Worm (Caenorhabditis elegans) whole organism, L1 larva: ENCODE measurements around the gene F47D12.7.

ENCODE experiments used
- C04F5.9 ChIP-seq: sonication (generic microtip); optimal IDR thresholded peaks from 2 replicates; lab custom pipeline; 2016; ENCODE audit warnings: missing genetic modification characterization, missing compliant biosample characterization
- C16A3.4 ChIP-seq: fragments of 150-350 bp; optimal IDR thresholded peaks from 2 replicates; lab custom pipeline; 2014; ENCODE audit warnings: missing biosample characterization, missing genetic modification characterization
- C34B4.2 ChIP-seq: sonication (generic microtip); optimal IDR thresholded peaks from 2 replicates; lab custom pipeline; 2017; ENCODE audit warnings: mild to moderate bottlenecking, missing genetic modification characterization, missing compliant biosample characterization
- F16B12.6 ChIP-seq: fragments of 150-350 bp; optimal IDR thresholded peaks from 2 replicates; lab custom pipeline; 2014; ENCODE audit warnings: missing biosample characterization, missing genetic modification characterization
- Y116A8C.19 ChIP-seq: sonication (generic microtip); optimal IDR thresholded peaks from 2 replicates; lab custom pipeline; 2016; ENCODE audit warnings: missing compliant biosample characterization, missing genetic modification characterization, borderline replicate concordance
- aly-2 ChIP-seq: fragments of 150-350 bp; optimal IDR thresholded peaks from 2 replicates; lab custom pipeline; 2014; ENCODE audit warnings: missing biosample characterization, missing genetic modification characterization
- ama-1 ChIP-seq: fragments of 150-350 bp; optimal IDR thresholded peaks from 2 replicates; lab custom pipeline; 2014
- blmp-1 ChIP-seq: fragments of 150-350 bp; optimal IDR thresholded peaks from 2 replicates; lab custom pipeline; 2014; ENCODE audit warnings: missing biosample characterization, missing genetic modification characterization
- ceh-8 ChIP-seq: fragments of 200-800 bp; sonication (Bioruptor generic); optimal IDR thresholded peaks from 2 replicates; lab custom pipeline; 2018; ENCODE audit warnings: mild to moderate bottlenecking, missing genetic modification characterization, moderate library complexity, missing compliant biosample characterization
- ceh-82 ChIP-seq, 3 experiments: fragments of 150-350 bp in 1 of 3; sonication (generic microtip) in 2 of 3; optimal IDR thresholded peaks; 2 replicates each; lab custom pipeline; 2014 to 2017; ENCODE audit warnings: missing biosample characterization in 3 of 3, missing genetic modification characterization in 3 of 3
- ceh-90 ChIP-seq: sonication (generic microtip); optimal IDR thresholded peaks from 2 replicates; lab custom pipeline; 2016; ENCODE audit warnings: missing genetic modification characterization, missing compliant biosample characterization
- ces-1 ChIP-seq: fragments of 150-350 bp; optimal IDR thresholded peaks from 2 replicates; lab custom pipeline; 2014; ENCODE audit warnings: missing biosample characterization, missing genetic modification reagents, missing genetic modification characterization
- egl-27 ChIP-seq, 2 experiments: fragments of 150-350 bp in 1 of 2; sonication (generic microtip); optimal IDR thresholded peaks; 3 replicates each; lab custom pipeline; 2017 to 2018; ENCODE audit warnings: missing biosample characterization in 2 of 2, missing genetic modification characterization in 2 of 2, missing genetic modification reagents in 2 of 2
- elt-2 ChIP-seq: sonication (generic microtip); optimal IDR thresholded peaks from 2 replicates; lab custom pipeline; 2016; ENCODE audit warnings: missing genetic modification characterization, mild to moderate bottlenecking, inconsistent platforms, missing compliant biosample characterization, missing genetic modification reagents
- elt-3 ChIP-seq, 6 experiments: fragments of 150-350 bp in 1 of 6; sonication (generic microtip); optimal IDR thresholded peaks; 2 replicates each; lab custom pipeline; 2017 to 2018; ENCODE audit warnings: missing biosample characterization in 6 of 6, missing genetic modification characterization in 6 of 6, inconsistent platforms in 1 of 6
- ets-5 ChIP-seq: fragments of 200-800 bp; sonication (Bioruptor generic); IDR thresholded peaks from 2 replicates; pipeline ENCODE4 v1.3.6; 2022; ENCODE audit warnings: missing genetic modification characterization, missing compliant biosample characterization
- fkh-10 ChIP-seq: sonication (generic microtip); optimal IDR thresholded peaks from 2 replicates; lab custom pipeline; 2017; ENCODE audit warnings: missing biosample characterization, missing genetic modification reagents, missing genetic modification characterization
- fkh-4 ChIP-seq: sonication (generic microtip); optimal IDR thresholded peaks from 2 replicates; lab custom pipeline; 2016; ENCODE audit warnings: missing compliant biosample characterization, missing genetic modification characterization, borderline replicate concordance
- fos-1 ChIP-seq: fragments of 150-350 bp; optimal IDR thresholded peaks from 2 replicates; lab custom pipeline; 2014; ENCODE audit warnings: missing biosample characterization, missing genetic modification characterization
- grh-1 ChIP-seq: fragments of 200-800 bp; sonication (Bioruptor generic); IDR thresholded peaks from 2 replicates; pipeline ENCODE4 v1.3.6; 2022; ENCODE audit warnings: missing genetic modification reagents, missing genetic modification characterization, missing compliant biosample characterization
- hlh-17 ChIP-seq: fragments of 200-800 bp; sonication (Bioruptor generic); optimal IDR thresholded peaks from 2 replicates; lab custom pipeline; 2018; ENCODE audit warnings: missing genetic modification characterization, mild to moderate bottlenecking, missing compliant biosample characterization, moderate library complexity, borderline replicate concordance
- hlh-4 ChIP-seq: sonication (generic microtip); optimal IDR thresholded peaks from 2 replicates; lab custom pipeline; 2016; ENCODE audit warnings: mild to moderate bottlenecking, missing genetic modification characterization, missing compliant biosample characterization
- hpl-2 ChIP-seq: fragments of 150-350 bp; optimal IDR thresholded peaks from 2 replicates; lab custom pipeline; 2014; ENCODE audit warnings: missing biosample characterization, missing genetic modification reagents, missing genetic modification characterization
- isw-1 ChIP-seq: fragments of 200-800 bp; sonication (Bioruptor generic); IDR thresholded peaks from 2 replicates; pipeline ENCODE4 v1.3.6; 2022; ENCODE audit warnings: missing genetic modification characterization, missing compliant biosample characterization
- lin-13 ChIP-seq: fragments of 150-350 bp; optimal IDR thresholded peaks from 2 replicates; lab custom pipeline; 2014; ENCODE audit warnings: missing biosample characterization, missing genetic modification reagents, missing genetic modification characterization
- lin-14 ChIP-seq: fragments of 200-800 bp; sonication (Bioruptor generic); optimal IDR thresholded peaks from 2 replicates; lab custom pipeline; 2018; ENCODE audit warnings: mild to moderate bottlenecking, missing genetic modification characterization, moderate library complexity, missing compliant biosample characterization
- lin-15B ChIP-seq: fragments of 150-350 bp; sonication (generic microtip); optimal IDR thresholded peaks from 3 replicates; lab custom pipeline; 2014; ENCODE audit warnings: missing biosample characterization, missing genetic modification characterization
- lin-35 ChIP-seq, 2 experiments: fragments of 150-350 bp; optimal IDR thresholded peaks; 2 replicates each; lab custom pipeline; 2014; ENCODE audit warnings: missing biosample characterization in 2 of 2, missing genetic modification characterization in 2 of 2, missing genetic modification reagents in 2 of 2
- lir-3 ChIP-seq: sonication (generic microtip); optimal IDR thresholded peaks from 2 replicates; lab custom pipeline; 2016; ENCODE audit warnings: mild to moderate bottlenecking, missing genetic modification characterization, moderate library complexity, missing compliant biosample characterization; ENCODE audit not compliant: poor library complexity
- mep-1 ChIP-seq: fragments of 150-350 bp; optimal IDR thresholded peaks from 2 replicates; lab custom pipeline; 2014; ENCODE audit warnings: missing biosample characterization, missing genetic modification characterization
- nhr-20 ChIP-seq: sonication (generic microtip); optimal IDR thresholded peaks from 2 replicates; lab custom pipeline; 2016; ENCODE audit warnings: mild to moderate bottlenecking, missing genetic modification characterization, missing compliant biosample characterization
- nhr-237 ChIP-seq: fragments of 150-350 bp; optimal IDR thresholded peaks from 2 replicates; lab custom pipeline; 2014; ENCODE audit warnings: missing biosample characterization, missing genetic modification characterization
- nhr-28 ChIP-seq: fragments of 150-350 bp; optimal IDR thresholded peaks from 2 replicates; lab custom pipeline; 2014; ENCODE audit warnings: missing biosample characterization, missing genetic modification characterization
- nhr-71 ChIP-seq: sonication (generic microtip); optimal IDR thresholded peaks from 2 replicates; lab custom pipeline; 2016; ENCODE audit warnings: mild to moderate bottlenecking, missing genetic modification characterization, moderate library complexity, missing compliant biosample characterization
- nhr-76 ChIP-seq: sonication (generic microtip); optimal IDR thresholded peaks from 2 replicates; lab custom pipeline; 2017; ENCODE audit warnings: missing biosample characterization, missing genetic modification characterization
- nhr-84 ChIP-seq: sonication (generic microtip); optimal IDR thresholded peaks from 2 replicates; lab custom pipeline; 2017; ENCODE audit warnings: missing biosample characterization, missing genetic modification characterization
- nhr-85 ChIP-seq: sonication (generic microtip); peaks from one replicate; lab custom pipeline; 2016; ENCODE audit warnings: missing genetic modification characterization, inconsistent platforms, missing compliant biosample characterization
- pax-3 ChIP-seq: fragments of 200-800 bp; sonication (Bioruptor generic); optimal IDR thresholded peaks from 2 replicates; lab custom pipeline; 2018; ENCODE audit warnings: mild to moderate bottlenecking, missing genetic modification characterization, moderate library complexity, missing compliant biosample characterization
- pqm-1 ChIP-seq: sonication (generic microtip); optimal IDR thresholded peaks from 3 replicates; lab custom pipeline; 2017; ENCODE audit warnings: missing biosample characterization, missing genetic modification characterization
- rnt-1 ChIP-seq: sonication (generic microtip); optimal IDR thresholded peaks from 2 replicates; lab custom pipeline; 2016; ENCODE audit warnings: mild to moderate bottlenecking, missing genetic modification characterization, moderate library complexity, missing compliant biosample characterization
- skn-1 ChIP-seq: fragments of 150-350 bp; optimal IDR thresholded peaks from 2 replicates; lab custom pipeline; 2014; ENCODE audit warnings: missing biosample characterization, missing genetic modification characterization
- sox-4 ChIP-seq: sonication (generic microtip); optimal IDR thresholded peaks from 2 replicates; lab custom pipeline; 2016; ENCODE audit warnings: missing genetic modification characterization, missing compliant biosample characterization
- sptf-1 ChIP-seq: fragments of 150-350 bp; optimal IDR thresholded peaks from 2 replicates; lab custom pipeline; 2014; ENCODE audit warnings: missing biosample characterization, missing genetic modification characterization
- swsn-7 ChIP-seq: sonication (generic microtip); optimal IDR thresholded peaks from 2 replicates; lab custom pipeline; 2016; ENCODE audit warnings: missing genetic modification characterization, missing compliant biosample characterization
- tbx-2 ChIP-seq: sonication (generic microtip); optimal IDR thresholded peaks from 2 replicates; lab custom pipeline; 2016; ENCODE audit warnings: missing genetic modification characterization, missing compliant biosample characterization
- unc-130 ChIP-seq: fragments of 150-350 bp; optimal IDR thresholded peaks from 2 replicates; lab custom pipeline; 2017; ENCODE audit warnings: missing biosample characterization, missing genetic modification characterization, inconsistent platforms
- unc-30 ChIP-seq: sonication (generic microtip); optimal IDR thresholded peaks from 2 replicates; lab custom pipeline; 2017; ENCODE audit warnings: missing biosample characterization, missing genetic modification characterization
- unc-62 ChIP-seq: fragments of 150-350 bp; optimal IDR thresholded peaks from 2 replicates; lab custom pipeline; 2014; ENCODE audit warnings: missing biosample characterization, missing genetic modification reagents, missing genetic modification characterization
- vab-15 ChIP-seq: sonication (generic microtip); optimal IDR thresholded peaks from 2 replicates; lab custom pipeline; 2017; ENCODE audit warnings: missing genotype, mild to moderate bottlenecking, missing genetic modification characterization, missing compliant biosample characterization
- xbp-1 ChIP-seq: sonication (generic microtip); optimal IDR thresholded peaks from 2 replicates; lab custom pipeline; 2016; ENCODE audit warnings: missing genetic modification characterization, missing compliant biosample characterization
- zip-4 ChIP-seq: fragments of 200-800 bp; sonication (Bioruptor generic); optimal IDR thresholded peaks from 2 replicates; lab custom pipeline; 2018; ENCODE audit warnings: mild to moderate bottlenecking, missing genetic modification characterization, moderate library complexity, missing compliant biosample characterization

The F47D12.7 gene

DNA sequence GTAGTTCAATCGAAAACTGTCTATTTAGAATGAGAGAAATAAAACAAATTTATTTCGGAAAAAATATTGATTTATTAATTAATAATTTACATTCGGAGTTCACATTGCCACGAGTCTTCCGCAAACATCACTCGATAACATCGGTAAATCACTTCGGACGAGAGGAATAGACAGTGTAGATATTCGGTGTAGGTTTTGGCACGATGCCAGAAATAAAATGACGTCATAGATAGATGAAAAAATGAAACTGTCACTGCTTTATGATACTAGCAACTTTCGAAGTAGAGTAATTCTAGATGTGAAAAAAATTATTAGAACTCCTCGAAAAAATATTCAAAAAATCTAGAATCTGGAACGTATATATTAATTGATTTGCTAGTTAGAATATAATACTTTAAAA is 16.4 kb downstream of the F47D12.7 start:
- TF ChIP-seq rnt-1 (tag; lab: Kevin White, UChicago) (peak; percentile 6), nhr-84 (no peak), lin-13 (GFP tag; lab: Kevin White, UChicago) (peak; percentile 19), nhr-85 (peak; percentile 76)

DNA sequence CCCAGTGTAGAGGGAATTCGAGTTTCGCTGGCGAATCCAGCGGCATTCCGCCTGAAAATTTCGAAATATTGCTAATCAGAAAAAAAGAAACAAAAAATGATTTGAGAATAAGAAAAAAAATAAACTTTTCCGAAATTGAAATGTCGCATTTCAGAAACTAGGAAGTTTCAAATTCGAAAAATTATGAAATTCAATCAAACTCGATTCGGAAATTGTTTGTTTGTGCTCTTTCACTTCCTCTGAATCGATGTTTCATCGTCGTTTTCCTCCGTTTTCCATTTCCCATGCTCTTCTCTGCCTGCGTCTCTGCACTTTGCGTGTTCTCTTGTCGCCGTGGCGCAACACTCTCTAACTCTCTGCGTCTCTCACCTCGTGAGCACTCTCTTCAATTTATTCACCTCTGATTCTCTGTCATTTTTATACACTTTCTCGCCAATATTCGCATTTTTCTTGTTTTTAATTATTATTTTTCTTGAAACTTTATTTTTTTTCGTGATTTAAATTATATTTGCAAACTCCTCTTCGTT is 17.5 kb downstream of the F47D12.7 start, which contains the start of gene C18F10.7:
Gene C18F10.7 (minus strand): TSS at position 51 of the 527 bp plus-strand sequence.
- TF ChIP-seq pax-3 (no peak), xbp-1 (tag; lab: Kevin White, UChicago) (peak; percentile 70), elt-3 (tag; optimal IDR thresholded peaks at IDR 0.05; lab: Kevin White, UChicago) (no peak), C04F5.9 (tag; lab: Kevin White, UChicago) (peak; percentile 34), lin-14 (GFP tag; lab: Kevin White, UChicago) (peak; percentile 87), ces-1 (GFP tag; lab: Kevin White, UChicago) (no peak), ets-5 (GFP tag; lab: Robert Waterston, UW) (no peak), nhr-237 (tag; lab: Kevin White, UChicago) (no peak), unc-130 (tag; lab: Kevin White, UChicago) (no peak), ceh-90 (tag; lab: Kevin White, UChicago) (no peak), lir-3 (tag; lab: Kevin White, UChicago) (peak; percentile 37), hpl-2 (no peak), vab-15 (tag; lab: Kevin White, UChicago) (no peak), nhr-28 (no peak), swsn-7 (tag; lab: Kevin White, UChicago) (peak; percentile 86), C16A3.4 (tag; lab: Kevin White, UChicago) (peak; percentile 35), unc-30 (tag; lab: Kevin White, UChicago) (no peak), isw-1 (GFP tag; lab: Robert Waterston, UW) (peak; percentile 30), ama-1 (lab: Kevin White, UChicago) (no peak), Y116A8C.19 (tag; lab: Kevin White, UChicago) (no peak), nhr-85 (peak; percentile 70), aly-2 (tag; lab: Kevin White, UChicago) (peak; percentile 24), ceh-82 (tag; optimal IDR thresholded peaks at IDR 0.05; lab: Kevin White, UChicago) (peak; percentile 37 to 64 (median 38)), mep-1 (tag; lab: Kevin White, UChicago) (peak; percentile 50), hlh-4 (no peak), elt-2 (peak; percentile 61), fos-1 (peak; percentile 73), skn-1 (tag; lab: Kevin White, UChicago) (no peak), lin-35 (GFP tag; optimal IDR thresholded peaks at IDR 0.05; lab: Kevin White, UChicago) (peak; percentile 55 to 63), nhr-76 (no peak), fkh-10 (no peak), ceh-8 (no peak), lin-15B (tag; lab: Kevin White, UChicago) (no peak), rnt-1 (tag; lab: Kevin White, UChicago) (peak; percentile 79), grh-1 (GFP tag; lab: Robert Waterston, UW) (0 out of 2 replicates have a peak, but pooled peaks have one; percentile 8), zip-4 (GFP tag; lab: Kevin White, UChicago) (no peak), tbx-2 (peak; percentile 76), sox-4 (no peak), fkh-4 (tag; lab: Kevin White, UChicago) (no peak), F16B12.6 (peak; percentile 16), nhr-20 (tag; lab: Kevin White, UChicago) (peak; percentile 71), blmp-1 (tag; lab: Kevin White, UChicago) (peak; percentile 49), C34B4.2 (tag; lab: Kevin White, UChicago) (no peak), unc-62 (GFP tag; lab: Kevin White, UChicago) (no peak), hlh-17 (GFP tag; lab: Kevin White, UChicago) (no peak), nhr-71 (tag; lab: Kevin White, UChicago) (peak; percentile 89), pqm-1 (tag; lab: Kevin White, UChicago) (no peak), sptf-1 (tag; lab: Kevin White, UChicago) (no peak), egl-27 (tag; optimal IDR thresholded peaks at IDR 0.05; lab: Kevin White, UChicago) (no peak)
